Worm (Caenorhabditis elegans) whole organism, L2 larva: ENCODE measurements around the gene C02E7.7.

Experiments used
- F13H6.1 ChIP-seq: sonication (generic microtip); optimal IDR thresholded peaks from 2 replicates; lab custom pipeline; 2016; ENCODE audit warnings: missing genetic modification characterization, missing compliant biosample characterization
- R02D3.7 ChIP-seq: fragments of 150-350 bp; optimal IDR thresholded peaks from 2 replicates; lab custom pipeline; 2014; ENCODE audit warnings: missing biosample characterization, missing genetic modification characterization
- Y55F3AM.14 ChIP-seq: fragments of 200-800 bp; sonication (Bioruptor generic); optimal IDR thresholded peaks from 2 replicates; lab custom pipeline; 2018; ENCODE audit warnings: mild to moderate bottlenecking, missing genetic modification characterization, missing compliant biosample characterization
- ZK546.5 ChIP-seq: sonication (generic microtip); optimal IDR thresholded peaks from 2 replicates; lab custom pipeline; 2017; ENCODE audit warnings: missing biosample characterization, missing genetic modification characterization
- alr-1 ChIP-seq: fragments of 150-350 bp; optimal IDR thresholded peaks from 2 replicates; lab custom pipeline; 2014; ENCODE audit warnings: missing biosample characterization, missing genetic modification characterization
- ama-1 ChIP-seq: fragments of 150-350 bp; optimal IDR thresholded peaks from 2 replicates; lab custom pipeline; 2018; ENCODE audit warnings: inconsistent platforms
- blmp-1 ChIP-seq: sonication (generic microtip); optimal IDR thresholded peaks from 2 replicates; lab custom pipeline; 2017; ENCODE audit warnings: missing genetic modification characterization, mild to moderate bottlenecking, missing compliant biosample characterization, antibody characterized with exemption, moderate library complexity; ENCODE audit not compliant: insufficient read depth
- ceh-16 ChIP-seq: fragments of 150-350 bp; optimal IDR thresholded peaks from 2 replicates; lab custom pipeline; 2014; ENCODE audit warnings: missing biosample characterization, missing genetic modification characterization
- crh-2 ChIP-seq: sonication (generic microtip); optimal IDR thresholded peaks from 2 replicates; lab custom pipeline; 2017; ENCODE audit warnings: missing biosample characterization, missing genetic modification characterization
- dmd-4 ChIP-seq: sonication (generic microtip); optimal IDR thresholded peaks from 2 replicates; lab custom pipeline; 2017; ENCODE audit warnings: missing biosample characterization, missing genetic modification characterization
- egl-27 ChIP-seq: sonication (generic microtip); optimal IDR thresholded peaks from 3 replicates; lab custom pipeline; 2017; ENCODE audit warnings: missing biosample characterization, missing genetic modification reagents, missing genetic modification characterization
- elt-3 ChIP-seq: sonication (generic microtip); optimal IDR thresholded peaks from 2 replicates; lab custom pipeline; 2017; ENCODE audit warnings: missing biosample characterization, missing genetic modification characterization
- lin-11 ChIP-seq: fragments of 150-350 bp; sonication (generic microtip); optimal IDR thresholded peaks from 2 replicates; lab custom pipeline; 2014; ENCODE audit warnings: missing biosample characterization, missing genetic modification characterization, inconsistent platforms, mixed read lengths
- lin-13 ChIP-seq: fragments of 150-350 bp; optimal IDR thresholded peaks from 2 replicates; lab custom pipeline; 2014; ENCODE audit warnings: missing biosample characterization, missing genetic modification reagents, missing genetic modification characterization
- lin-39 ChIP-seq: fragments of 150-350 bp; optimal IDR thresholded peaks from 2 replicates; lab custom pipeline; 2014; ENCODE audit warnings: missing biosample characterization, missing genetic modification reagents, missing genetic modification characterization
- lsy-2 ChIP-seq, 2 experiments: fragments of 150-350 bp in 1 of 2; sonication (generic microtip) in 1 of 2; optimal IDR thresholded peaks; 2 replicates each; lab custom pipeline; 2014 to 2017; ENCODE audit warnings: missing biosample characterization in 2 of 2, missing genetic modification characterization in 2 of 2
- mab-5 ChIP-seq: fragments of 150-350 bp; optimal IDR thresholded peaks from 2 replicates; lab custom pipeline; 2014; ENCODE audit warnings: missing biosample characterization, missing genetic modification characterization
- mbf-1 ChIP-seq: sonication (generic microtip); optimal IDR thresholded peaks from 2 replicates; lab custom pipeline; 2017; ENCODE audit warnings: missing biosample characterization, missing genetic modification characterization
- mdl-1 ChIP-seq, 2 experiments: fragments of 150-350 bp in 1 of 2; sonication (generic microtip) in 1 of 2; optimal IDR thresholded peaks; 2 replicates each; lab custom pipeline; 2017; ENCODE audit warnings: missing biosample characterization in 2 of 2, missing genetic modification characterization in 2 of 2
- nhr-10 ChIP-seq: sonication (generic microtip); optimal IDR thresholded peaks from 2 replicates; lab custom pipeline; 2017; ENCODE audit warnings: missing biosample characterization, missing genetic modification characterization
- nhr-11 ChIP-seq: fragments of 150-350 bp; optimal IDR thresholded peaks from 2 replicates; lab custom pipeline; 2014; ENCODE audit warnings: missing biosample characterization, missing genetic modification characterization
- nhr-12 ChIP-seq: fragments of 150-350 bp; optimal IDR thresholded peaks from 2 replicates; lab custom pipeline; 2014; ENCODE audit warnings: missing biosample characterization, missing genetic modification characterization
- nhr-129 ChIP-seq: fragments of 150-350 bp; optimal IDR thresholded peaks from 2 replicates; lab custom pipeline; 2014; ENCODE audit warnings: missing biosample characterization, missing genetic modification characterization
- nhr-237 ChIP-seq: fragments of 150-350 bp; optimal IDR thresholded peaks from 2 replicates; lab custom pipeline; 2014; ENCODE audit warnings: missing biosample characterization, missing genetic modification characterization
- nhr-25 ChIP-seq: fragments of 150-350 bp; sonication (generic microtip); optimal IDR thresholded peaks from 3 replicates; lab custom pipeline; 2014; ENCODE audit warnings: missing biosample characterization, missing genetic modification characterization
- nhr-77 ChIP-seq: fragments of 150-350 bp; optimal IDR thresholded peaks from 2 replicates; lab custom pipeline; 2014; ENCODE audit warnings: missing biosample characterization, missing genetic modification characterization
- sma-3 ChIP-seq: sonication (generic microtip); optimal IDR thresholded peaks from 2 replicates; lab custom pipeline; 2016; ENCODE audit warnings: missing genetic modification reagents, missing genetic modification characterization, missing compliant biosample characterization
- sma-9 ChIP-seq, 2 experiments: fragments of 150-350 bp in 1 of 2; sonication (generic microtip) in 1 of 2; optimal IDR thresholded peaks; 2 replicates each; lab custom pipeline; 2014 to 2016; ENCODE audit warnings: missing genetic modification characterization in 2 of 2, mild to moderate bottlenecking in 1 of 2, missing biosample characterization in 1 of 2, missing compliant biosample characterization in 1 of 2, missing genetic modification reagents in 1 of 2, moderate library complexity in 1 of 2
- snpc-4 ChIP-seq: fragments of 150-350 bp; optimal IDR thresholded peaks from 2 replicates; lab custom pipeline; 2014; ENCODE audit warnings: missing biosample characterization, missing genetic modification characterization
- unc-39 ChIP-seq: fragments of 150-350 bp; optimal IDR thresholded peaks from 2 replicates; lab custom pipeline; 2014; ENCODE audit warnings: missing biosample characterization, missing genetic modification characterization
- unc-55 ChIP-seq: fragments of 150-350 bp; sonication (generic microtip); optimal IDR thresholded peaks from 3 replicates; lab custom pipeline; 2014; ENCODE audit warnings: missing biosample characterization, missing genetic modification reagents, missing genetic modification characterization
- zag-1 ChIP-seq: fragments of 150-350 bp; optimal IDR thresholded peaks from 2 replicates; lab custom pipeline; 2014; ENCODE audit warnings: missing biosample characterization, missing genetic modification characterization
- ztf-4 ChIP-seq: fragments of 150-350 bp; optimal IDR thresholded peaks from 2 replicates; lab custom pipeline; 2014; ENCODE audit warnings: missing biosample characterization, missing genetic modification characterization

The C02E7.7 gene

ce11 chrV:4934406-4934805, 16.0 kb upstream of the C02E7.7 start, which contains the start of gene catp-2:
Gene catp-2 (plus strand): TSS chrV:4934706.
- no peak for TF ChIP-seq unc-55 (GFP tag; lab: Kevin White, UChicago)
- no peak for TF ChIP-seq nhr-77 (tag; lab: Kevin White, UChicago)
- TF ChIP-seq ztf-4 (tag; lab: Kevin White, UChicago): no peak
- TF ChIP-seq lin-13 (GFP tag; lab: Kevin White, UChicago): no peak
- no peak for TF ChIP-seq lin-39
- no peak for TF ChIP-seq dmd-4
- no peak for TF ChIP-seq nhr-11 (tag; lab: Kevin White, UChicago)
- TF ChIP-seq ama-1 (lab: Kevin White, UChicago): no peak
- no peak for TF ChIP-seq F13H6.1

ce11 chrV:4933268-4933667, 14.9 kb upstream of the C02E7.7 start:
- no peak for TF ChIP-seq egl-27 (tag; lab: Kevin White, UChicago)
- TF ChIP-seq nhr-237: no peak
- TF ChIP-seq zag-1 (tag; lab: Kevin White, UChicago): no peak
- TF ChIP-seq crh-2 (tag; lab: Kevin White, UChicago): no peak
- TF ChIP-seq unc-55 (GFP tag; lab: Kevin White, UChicago): no peak
- no peak for TF ChIP-seq ZK546.5 (tag; lab: Kevin White, UChicago)
- TF ChIP-seq lin-11 (tag; lab: Kevin White, UChicago): no peak
- TF ChIP-seq snpc-4 (tag; lab: Kevin White, UChicago): no peak
- TF ChIP-seq, all 48 proteins: peak for 0

ce11 chrV:4932814-4933213, 14.4 kb upstream of the C02E7.7 start, which contains the start of gene C02E7.10:
Gene C02E7.10 (minus strand): TSS chrV:4933045.
- no peak for TF ChIP-seq sma-3
- no peak for TF ChIP-seq blmp-1
- no peak for TF ChIP-seq crh-2 (tag; lab: Kevin White, UChicago)
- TF ChIP-seq sma-9 (GFP tag; optimal IDR thresholded peaks at IDR 0.05; lab: Kevin White, UChicago): no peak
- TF ChIP-seq sma-9 (tag; optimal IDR thresholded peaks at IDR 0.05; lab: Kevin White, UChicago): no peak
- no peak for TF ChIP-seq nhr-77 (tag; lab: Kevin White, UChicago)
- TF ChIP-seq egl-27 (tag; lab: Kevin White, UChicago): no peak
- no peak for TF ChIP-seq nhr-12
- no peak for TF ChIP-seq alr-1 (tag; lab: Kevin White, UChicago)
- TF ChIP-seq mbf-1: no peak
- no peak for TF ChIP-seq mdl-1 (tag; optimal IDR thresholded peaks at IDR 0.05; lab: Kevin White, UChicago)
- no peak for TF ChIP-seq lsy-2 (tag; optimal IDR thresholded peaks at IDR 0.05; lab: Kevin White, UChicago)
- no peak for TF ChIP-seq ZK546.5 (tag; lab: Kevin White, UChicago)
- no peak for TF ChIP-seq nhr-10
- no peak for TF ChIP-seq ama-1 (lab: Kevin White, UChicago)
- no peak for TF ChIP-seq nhr-129 (tag; lab: Kevin White, UChicago)
- TF ChIP-seq snpc-4 (tag; lab: Kevin White, UChicago): no peak
- TF ChIP-seq lin-13 (GFP tag; lab: Kevin White, UChicago): no peak
- TF ChIP-seq F13H6.1: no peak

- no peak for TF ChIP-seq mab-5 (tag; lab: Kevin White, UChicago)
- no peak for TF ChIP-seq nhr-25 (tag; lab: Kevin White, UChicago)
- no peak for TF ChIP-seq nhr-77 (tag; lab: Kevin White, UChicago)
Measured at ce11 chrV:4929842-4930241, 11.5 kb upstream of the C02E7.7 start, which contains the start of gene str-205. Gene str-205 (minus strand): TSS chrV:4929942.

ce11 chrV:4926371-4926770, 8.0 kb upstream of the C02E7.7 start, which contains the start of gene srh-21:
Gene srh-21 (plus strand): TSS chrV:4926671.
- TF ChIP-seq unc-39 (no peak), nhr-11 (tag; lab: Kevin White, UChicago) (no peak), unc-55 (GFP tag; lab: Kevin White, UChicago) (no peak)

ce11 chrV:4924618-4925017, 6.2 kb upstream of the C02E7.7 start, which contains the start of gene srh-20:
Gene srh-20 (plus strand): TSS chrV:4924918.
- TF ChIP-seq elt-3 (tag; lab: Kevin White, UChicago) (no peak), nhr-25 (tag; lab: Kevin White, UChicago) (no peak), nhr-11 (tag; lab: Kevin White, UChicago) (no peak), mbf-1 (no peak), ama-1 (lab: Kevin White, UChicago) (no peak), unc-39 (no peak), R02D3.7 (tag; lab: Kevin White, UChicago) (no peak), ceh-16 (tag; lab: Kevin White, UChicago) (no peak), mdl-1 (tag; optimal IDR thresholded peaks at IDR 0.05; lab: Kevin White, UChicago) (no peak), Y55F3AM.14 (GFP tag; lab: Kevin White, UChicago) (no peak)
